Fruit fly (Drosophila melanogaster): Measurements from ENCODE around the gene Adk2.
A peak's percentile ranks its signal among the peaks of the same experiment; 100 is the strongest.

The Adk2 gene

DNA sequence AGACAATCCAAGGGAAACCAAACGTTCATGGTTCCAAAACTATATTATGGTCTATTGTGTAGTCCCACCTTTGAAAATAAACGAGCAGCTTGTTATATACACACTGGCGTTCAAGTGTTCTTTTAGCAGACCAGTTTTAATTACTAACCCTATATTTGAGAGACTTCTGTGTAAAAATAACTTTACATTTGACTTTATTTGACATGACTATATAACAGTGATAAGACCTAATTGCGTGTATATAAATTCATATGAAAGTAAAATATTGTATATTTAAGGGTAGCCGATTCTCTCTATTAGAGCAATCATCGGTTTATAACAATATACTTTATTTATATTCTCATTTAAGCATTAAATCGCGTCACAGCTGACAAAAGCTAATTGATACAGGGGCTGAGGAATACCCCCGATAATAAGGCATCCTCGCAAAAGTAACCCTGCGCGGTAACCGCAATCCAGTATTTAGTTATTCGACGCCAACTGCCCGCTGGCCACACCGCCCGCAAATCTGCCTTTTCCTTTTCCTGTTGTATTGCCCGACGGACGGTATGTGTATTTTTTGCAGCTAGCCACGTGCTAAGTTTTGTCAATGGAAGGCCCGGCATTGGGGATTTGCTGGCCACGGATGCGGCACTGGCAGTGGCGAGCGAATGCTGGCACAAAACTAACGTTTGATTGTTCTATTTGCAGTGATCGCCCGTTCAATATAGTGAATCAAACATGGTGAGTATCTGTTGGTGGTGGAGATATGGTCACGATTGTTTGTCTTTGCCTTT lies 19.0 kb upstream of the Adk2 start, which contains the start of gene RpS4 (continued):
- TF ChIP-seq CG15601 (tag; optimal IDR thresholded peaks at IDR 0.05) (peak; percentile 90), gsb (GFP tag; IDR thresholded peaks at IDR 0.05) (peak; percentile 71), sqz (GFP tag; optimal IDR thresholded peaks at IDR 0.05) (peak; percentile 93), CG2202 (tag; optimal IDR thresholded peaks at IDR 0.05) (peak; percentile 91), CG7357 (GFP tag; IDR thresholded peaks at IDR 0.05) (no peak), NfI (GFP tag; optimal IDR thresholded peaks at IDR 0.05) (peak; percentile 96), CG10959 (GFP tag; IDR thresholded peaks at IDR 0.05) (peak; percentile 77), repo (GFP tag; optimal IDR thresholded peaks at IDR 0.05) (peak; percentile 81), sna (GFP tag; IDR thresholded peaks at IDR 0.05; ENCODE audit: partially characterized antibody) (no peak), tap (tag; optimal IDR thresholded peaks at IDR 0.05) (peak; percentile 79), CG42726 (GFP tag; IDR thresholded peaks at IDR 0.05; ENCODE audit: partially characterized antibody) (peak; percentile 62), CG32772 (GFP tag; IDR thresholded peaks at IDR 0.05) (peak; percentile 70), CG17361 (GFP tag; IDR thresholded peaks at IDR 0.05) (peak; percentile 89), sc (optimal IDR thresholded peaks at IDR 0.05) (no peak), sc (GFP tag; optimal IDR thresholded peaks at IDR 0.05) (peak; percentile 76), Ada2b (GFP tag; IDR thresholded peaks at IDR 0.05) (peak; percentile 53), chn (GFP tag; optimal IDR thresholded peaks at IDR 0.05) (peak; percentile 79), NC2β (GFP tag; optimal IDR thresholded peaks at IDR 0.05) (peak; percentile 97), CG34224 (GFP tag; IDR thresholded peaks at IDR 0.05; ENCODE audit: partially characterized antibody) (no peak), mirr (GFP tag; optimal IDR thresholded peaks at IDR 0.05) (peak; percentile 99), CG18476 (GFP tag; optimal IDR thresholded peaks at IDR 0.05) (peak; percentile 53), sisA (GFP tag; IDR thresholded peaks at IDR 0.05) (peak; percentile 84), gro (GFP tag; optimal IDR thresholded peaks at IDR 0.05) (peak; percentile 93), br (optimal IDR thresholded peaks at IDR 0.05) (no peak), ham (GFP tag; IDR thresholded peaks at IDR 0.05) (peak; percentile 54; the same call in 1 of the 2 replicates), CG3838 (GFP tag; optimal IDR thresholded peaks at IDR 0.05) (peak; percentile 30), tll (GFP tag; optimal IDR thresholded peaks at IDR 0.05) (peak; percentile 32 to 33), Blimp-1 (GFP tag; optimal IDR thresholded peaks at IDR 0.05) (peak; percentile 50), bbx (GFP tag; IDR thresholded peaks at IDR 0.05; ENCODE audit: partially characterized antibody) (peak; percentile 48; the same call in 1 of the 2 replicates), CG10543 (GFP tag; optimal IDR thresholded peaks at IDR 0.05) (peak; percentile 97), caup (GFP tag; optimal IDR thresholded peaks at IDR 0.05; ENCODE audit: severe bottlenecking) (peak; percentile 98), fd96Cb (tag; optimal IDR thresholded peaks at IDR 0.05) (peak; percentile 54), Asciz (GFP tag; optimal IDR thresholded peaks at IDR 0.05) (peak; percentile 93), CG1529 (GFP tag; optimal IDR thresholded peaks at IDR 0.05) (peak; percentile 89), insv (GFP tag; optimal IDR thresholded peaks at IDR 0.05) (peak in 1 of 2 experiments; percentile 80), C15 (GFP tag; IDR thresholded peaks at IDR 0.05) (peak; percentile 84), seq (GFP tag; IDR thresholded peaks at IDR 0.05) (peak; percentile 81), D19B (GFP tag; optimal IDR thresholded peaks at IDR 0.05) (peak; percentile 72), CG12299 (tag; optimal IDR thresholded peaks at IDR 0.05) (peak; percentile 85), CG6854 (GFP tag; optimal IDR thresholded peaks at IDR 0.05) (peak; percentile 94), CG9817 (tag; optimal IDR thresholded peaks at IDR 0.05) (peak; percentile 81), crc (GFP tag; optimal IDR thresholded peaks at IDR 0.05) (peak; percentile 72), dmrt11E (tag; optimal IDR thresholded peaks at IDR 0.05) (peak; percentile 78), gcm2 (GFP tag; optimal IDR thresholded peaks at IDR 0.05) (peak; percentile 94), HLHmδ (GFP tag; optimal IDR thresholded peaks at IDR 0.05) (peak; percentile 100), sim (GFP tag; IDR thresholded peaks at IDR 0.05) (peak; percentile 83), CG14667 (GFP tag; IDR thresholded peaks at IDR 0.05) (no peak), CG4820 (GFP tag; optimal IDR thresholded peaks at IDR 0.05) (peak; percentile 45), Hsf (GFP tag; optimal IDR thresholded peaks at IDR 0.05) (peak; percentile 86)
